Worm (Caenorhabditis elegans) whole organism, L4 larva: Measurements from ENCODE around the gene srd-46.
A peak's percentile ranks its signal among the peaks of the same experiment; 100 is the strongest.

Experiments
- D1046.2 ChIP-seq: fragments of 200-800 bp; sonication (Bioruptor generic); IDR thresholded peaks from 2 replicates; pipeline ENCODE4 v1.3.6; 2022; ENCODE audit warnings: missing genetic modification characterization, missing compliant biosample characterization
- F26F4.8 ChIP-seq: fragments of 200-800 bp; sonication (Bioruptor generic); conservative IDR thresholded peaks from 2 replicates; pipeline ENCODE4 v1.3.6; 2022; ENCODE audit warnings: missing genetic modification characterization, missing compliant biosample characterization
- F44E2.7 ChIP-seq: fragments of 200-800 bp; sonication (Bioruptor generic); IDR thresholded peaks from 2 replicates; pipeline ENCODE4 v2.1.2; 2022; ENCODE audit warnings: missing genetic modification characterization, missing compliant biosample characterization
- F49E8.2 ChIP-seq: sonication (generic microtip); optimal IDR thresholded peaks from 2 replicates; lab custom pipeline; 2016; ENCODE audit warnings: missing compliant biosample characterization, mild to moderate bottlenecking, missing genetic modification characterization, borderline replicate concordance
- T20F7.1 ChIP-seq: fragments of 200-800 bp; sonication (Bioruptor generic); optimal IDR thresholded peaks from 2 replicates; lab custom pipeline; 2018; ENCODE audit warnings: mild to moderate bottlenecking, missing genetic modification characterization, missing compliant biosample characterization
- Y105C5A.15 ChIP-seq: fragments of 200-800 bp; sonication (Bioruptor generic); IDR thresholded peaks from 2 replicates; pipeline ENCODE4 v1.3.6; 2022; ENCODE audit warnings: missing genetic modification characterization, missing compliant biosample characterization
- aha-1 ChIP-seq: fragments of 150-350 bp; peaks from one replicate; lab custom pipeline; 2014; ENCODE audit warnings: missing biosample characterization, missing genetic modification characterization
- ama-1 ChIP-seq: fragments of 150-350 bp; optimal IDR thresholded peaks from 2 replicates; lab custom pipeline; 2014; ENCODE audit warnings: inconsistent platforms, mixed read lengths
- ceh-28 ChIP-seq: fragments of 150-350 bp; optimal IDR thresholded peaks from 2 replicates; lab custom pipeline; 2014; ENCODE audit warnings: missing biosample characterization, missing genetic modification reagents, missing genetic modification characterization
- ceh-32 ChIP-seq: sonication (generic microtip); optimal IDR thresholded peaks from 2 replicates; lab custom pipeline; 2016; ENCODE audit warnings: mild to moderate bottlenecking, missing genetic modification characterization, missing compliant biosample characterization; ENCODE audit not compliant: poor library complexity
- ceh-44 ChIP-seq: fragments of 200-800 bp; sonication (Bioruptor generic); IDR thresholded peaks from 2 replicates; pipeline ENCODE4 v1.3.6; 2022; ENCODE audit warnings: missing genetic modification reagents, missing genetic modification characterization, missing compliant biosample characterization
- ceh-62 ChIP-seq: sonication (generic microtip); optimal IDR thresholded peaks from 2 replicates; lab custom pipeline; 2017; ENCODE audit warnings: missing biosample characterization, missing genetic modification characterization
- ceh-82 ChIP-seq: sonication (generic microtip); optimal IDR thresholded peaks from 2 replicates; lab custom pipeline; 2017; ENCODE audit warnings: missing biosample characterization, missing genetic modification characterization
- daf-16 ChIP-seq, 3 experiments: sonication (generic microtip); optimal IDR thresholded peaks; 2 replicates each; lab custom pipeline; 2016 to 2017; ENCODE audit warnings: missing genetic modification characterization in 3 of 3, missing genetic modification reagents in 3 of 3, mild to moderate bottlenecking in 2 of 3, missing compliant biosample characterization in 2 of 3, missing biosample characterization in 1 of 3, moderate library complexity in 1 of 3
- daf-19 ChIP-seq: fragments of 200-800 bp; sonication (Bioruptor generic); conservative IDR thresholded peaks from 2 replicates; pipeline ENCODE4 v1.3.6; 2022; ENCODE audit warnings: missing genetic modification characterization, missing compliant biosample characterization
- dmd-6 ChIP-seq: fragments of 200-800 bp; sonication (Bioruptor generic); IDR thresholded peaks from 2 replicates; pipeline ENCODE4 v1.3.6; 2022; ENCODE audit warnings: missing genetic modification reagents, missing genetic modification characterization, missing compliant biosample characterization
- dmd-8 ChIP-seq: fragments of 200-800 bp; sonication (Bioruptor generic); IDR thresholded peaks from 2 replicates; pipeline ENCODE4 v1.3.6; 2022; ENCODE audit warnings: missing genetic modification characterization, missing compliant biosample characterization
- dpl-1 ChIP-seq: fragments of 150-350 bp; optimal IDR thresholded peaks from 2 replicates; lab custom pipeline; 2014; ENCODE audit warnings: missing biosample characterization, missing genetic modification reagents, missing genetic modification characterization
- duxl-1 ChIP-seq: sonication (generic microtip); optimal IDR thresholded peaks from 2 replicates; lab custom pipeline; 2016; ENCODE audit warnings: mild to moderate bottlenecking, missing genetic modification characterization, moderate library complexity, missing compliant biosample characterization; ENCODE audit not compliant: poor library complexity
- egl-43 ChIP-seq: fragments of 200-800 bp; sonication (Bioruptor generic); IDR thresholded peaks from 2 replicates; pipeline ENCODE4 v1.3.6; 2022; ENCODE audit warnings: missing genetic modification reagents, missing genetic modification characterization, missing compliant biosample characterization
- hlh-11 ChIP-seq: fragments of 200-800 bp; sonication (Bioruptor generic); optimal IDR thresholded peaks from 2 replicates; lab custom pipeline; 2018; ENCODE audit warnings: mild to moderate bottlenecking, missing genetic modification characterization, missing compliant biosample characterization
- hmg-1.1 ChIP-seq: fragments of 200-800 bp; sonication (Bioruptor generic); IDR thresholded peaks from 2 replicates; pipeline ENCODE4 v1.3.6; 2022; ENCODE audit warnings: missing genetic modification reagents, missing genetic modification characterization, missing compliant biosample characterization
- lin-15B ChIP-seq: fragments of 150-350 bp; sonication (generic microtip); optimal IDR thresholded peaks from 3 replicates; lab custom pipeline; 2014; ENCODE audit warnings: missing biosample characterization, missing genetic modification characterization
- lir-3 ChIP-seq: sonication (generic microtip); optimal IDR thresholded peaks from 2 replicates; lab custom pipeline; 2016; ENCODE audit warnings: mild to moderate bottlenecking, missing genetic modification characterization, missing compliant biosample characterization
- mep-1 ChIP-seq: fragments of 150-350 bp; sonication (generic microtip); optimal IDR thresholded peaks from 3 replicates; lab custom pipeline; 2014; ENCODE audit warnings: missing biosample characterization, missing genetic modification characterization
- mxl-2 ChIP-seq: fragments of 200-800 bp; sonication (Bioruptor generic); conservative IDR thresholded peaks from 2 replicates; pipeline ENCODE4 v1.3.6; 2022; ENCODE audit warnings: missing genetic modification reagents, missing genetic modification characterization, missing compliant biosample characterization
- nhr-102 ChIP-seq: sonication (generic microtip); optimal IDR thresholded peaks from 2 replicates; lab custom pipeline; 2016; ENCODE audit warnings: mild to moderate bottlenecking, missing genetic modification characterization, moderate library complexity, missing compliant biosample characterization
- nhr-111 ChIP-seq: fragments of 200-800 bp; sonication (Bioruptor generic); optimal IDR thresholded peaks from 2 replicates; lab custom pipeline; 2018; ENCODE audit warnings: mild to moderate bottlenecking, missing genetic modification characterization, missing compliant biosample characterization
- nhr-237 ChIP-seq: sonication (generic microtip); optimal IDR thresholded peaks from 2 replicates; lab custom pipeline; 2017; ENCODE audit warnings: missing biosample characterization, missing genetic modification characterization
- nhr-42 ChIP-seq: fragments of 200-800 bp; sonication (Bioruptor generic); IDR thresholded peaks from 2 replicates; pipeline ENCODE4 v1.3.6; 2022; ENCODE audit warnings: missing genetic modification characterization, missing compliant biosample characterization
- nhr-76 ChIP-seq: fragments of 150-350 bp; optimal IDR thresholded peaks from 2 replicates; lab custom pipeline; 2014; ENCODE audit warnings: missing biosample characterization, missing genetic modification characterization
- php-3 ChIP-seq: fragments of 200-800 bp; sonication (Bioruptor generic); IDR thresholded peaks from 2 replicates; pipeline ENCODE4 v1.3.6; 2022; ENCODE audit warnings: missing genetic modification reagents, missing genetic modification characterization, missing compliant biosample characterization
- sdz-12 ChIP-seq: fragments of 200-800 bp; sonication (Bioruptor generic); optimal IDR thresholded peaks from 2 replicates; lab custom pipeline; 2018; ENCODE audit warnings: mild to moderate bottlenecking, missing genetic modification characterization, missing compliant biosample characterization
- set-16 ChIP-seq: fragments of 200-800 bp; sonication (Bioruptor generic); IDR thresholded peaks from 2 replicates; pipeline ENCODE4 v1.3.6; 2022; ENCODE audit warnings: missing genetic modification reagents, missing genetic modification characterization, missing compliant biosample characterization
- skn-1 ChIP-seq: fragments of 150-350 bp; optimal IDR thresholded peaks from 2 replicates; lab custom pipeline; 2014; ENCODE audit warnings: missing biosample characterization, missing genetic modification characterization
- tag-97 ChIP-seq: fragments of 200-800 bp; sonication (Bioruptor generic); IDR thresholded peaks from 2 replicates; pipeline ENCODE4 v1.3.6; 2022; ENCODE audit warnings: missing genetic modification characterization, missing compliant biosample characterization
- unc-62 ChIP-seq, 3 experiments: fragments of 150-350 bp in 1 of 3; sonication (generic microtip); optimal IDR thresholded peaks in 2 of 3; peaks in 1 of 3; 1 replicate in 1 of 3; 2 replicates in 2 of 3; lab custom pipeline; 2014 to 2017; ENCODE audit warnings: missing biosample characterization in 3 of 3, missing genetic modification characterization in 3 of 3, missing genetic modification reagents in 3 of 3, missing genotype in 1 of 3
- zip-2 ChIP-seq: fragments of 150-350 bp; optimal IDR thresholded peaks from 2 replicates; lab custom pipeline; 2014; ENCODE audit warnings: missing biosample characterization, missing genetic modification characterization
- ztf-7 ChIP-seq: fragments of 150-350 bp; optimal IDR thresholded peaks from 2 replicates; lab custom pipeline; 2014; ENCODE audit warnings: missing biosample characterization, missing genetic modification characterization

Gene srd-46

ce11 chrX:12337846-12338490 is 6.1 kb downstream of the srd-46 start, which contains the start of gene srd-44 (continued):
- 0 out of 2 replicates have a peak, but pooled peaks have one; percentile 5 for TF ChIP-seq ceh-44 (GFP tag; lab: Robert Waterston, UW)

DNA sequence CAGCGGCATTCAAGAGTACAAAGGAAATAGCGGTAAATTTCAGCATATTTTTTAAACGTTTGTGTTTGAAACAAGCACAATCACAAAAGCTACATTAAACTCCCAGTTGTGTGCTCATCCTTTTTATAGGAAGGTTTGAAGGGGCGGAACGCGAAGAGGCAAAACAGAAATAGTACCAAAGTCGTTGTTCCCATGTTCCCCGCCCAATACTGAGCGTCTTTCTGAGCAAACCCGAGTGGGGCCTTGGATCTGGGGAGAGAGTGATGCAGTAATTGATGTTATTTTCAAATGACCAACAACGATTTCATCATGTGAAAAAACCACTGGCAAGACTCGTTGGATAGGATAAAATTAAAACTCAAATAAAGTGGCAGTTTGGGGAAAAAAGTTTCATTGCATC is 9.4 kb downstream of the srd-46 start, which contains the start of gene zig-2:
TSS of gene zig-2 (minus strand) at position 101 of the 400 bp plus-strand sequence.
- no peak for TF ChIP-seq D1046.2 (GFP tag; lab: Robert Waterston, UW)
- TF ChIP-seq unc-62 (GFP tag; optimal IDR thresholded peaks at IDR 0.05 in 1 of 2; lab: Kevin White, UChicago): no peak
- TF ChIP-seq unc-62 (tag; optimal IDR thresholded peaks at IDR 0.05; lab: Kevin White, UChicago): no peak
- TF ChIP-seq set-16 (GFP tag; lab: Robert Waterston, UW): no peak
- TF ChIP-seq F44E2.7 (GFP tag; lab: Robert Waterston, UW): no peak

ce11 chrX:12343279-12343678 is 11.4 kb downstream of the srd-46 start, which contains the start of the genes nspc-9 and nspc-10:
nspc-9 (minus strand) TSS chrX:12343379.
nspc-10 (plus strand) TSS chrX:12343609.
- no peak for TF ChIP-seq nhr-102 (tag; lab: Kevin White, UChicago)
- TF ChIP-seq nhr-42 (GFP tag; lab: Robert Waterston, UW): no peak
- TF ChIP-seq ceh-82 (tag; lab: Kevin White, UChicago): no peak
- no peak for TF ChIP-seq set-16 (GFP tag; lab: Robert Waterston, UW)
- no peak for TF ChIP-seq nhr-111 (GFP tag; lab: Kevin White, UChicago)
- TF ChIP-seq F26F4.8 (GFP tag; lab: Robert Waterston, UW): no peak
- no peak for TF ChIP-seq nhr-237 (tag; lab: Kevin White, UChicago)
- no peak for TF ChIP-seq nhr-76 (tag; lab: Kevin White, UChicago)
- TF ChIP-seq mep-1: no peak
- TF ChIP-seq ama-1 (lab: Kevin White, UChicago): no peak
- no peak for TF ChIP-seq Y105C5A.15 (GFP tag; lab: Robert Waterston, UW)

DNA sequence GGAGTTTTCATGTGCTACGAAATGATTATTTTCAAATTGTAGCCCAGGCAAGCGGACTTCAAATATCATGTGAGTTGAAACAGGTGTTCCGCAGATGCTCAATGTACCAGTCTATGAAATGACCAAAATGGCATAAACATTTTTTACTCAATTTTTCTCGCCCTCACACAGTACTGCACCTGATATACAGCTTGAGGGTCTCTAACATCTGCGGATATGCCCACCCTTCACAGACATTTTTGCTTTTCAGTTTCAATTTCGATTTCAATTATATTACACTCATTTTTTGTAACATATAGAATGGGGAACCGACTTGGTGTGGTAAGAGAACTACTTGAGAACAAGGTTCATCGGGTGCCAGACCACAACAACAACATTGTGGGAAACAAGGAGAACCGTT is 14.8 kb downstream of the srd-46 start, which contains the start of gene F42F12.11:
TSS of gene F42F12.11 (plus strand) at position 301 of the 400 bp plus-strand sequence.
- peak; percentile 10 for TF ChIP-seq aha-1 (tag; lab: Kevin White, UChicago)
- TF ChIP-seq set-16 (GFP tag; lab: Robert Waterston, UW): no peak
- TF ChIP-seq, all 104 proteins: peak for 1

DNA sequence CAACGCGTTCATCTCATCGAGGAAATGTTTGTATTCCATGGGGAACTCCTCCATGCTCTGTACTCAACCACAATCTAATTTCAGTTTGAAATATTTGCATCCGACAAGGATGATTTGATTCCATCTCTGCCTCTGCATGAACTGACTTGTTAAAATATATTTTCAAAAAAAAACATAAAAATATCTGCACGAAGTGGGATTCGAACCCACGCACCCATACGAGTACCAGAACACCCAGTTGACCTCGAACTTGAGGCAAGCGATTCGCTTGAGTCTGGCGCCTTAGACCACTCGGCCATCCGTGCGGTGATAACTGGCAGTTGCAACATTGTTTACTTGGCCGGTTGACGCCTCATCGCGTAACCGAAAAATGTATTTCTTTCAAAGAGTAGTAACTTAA is 15.9 kb downstream of the srd-46 start:
- TF ChIP-seq F44E2.7 (GFP tag; lab: Robert Waterston, UW) (no peak), ceh-28 (tag; lab: Kevin White, UChicago) (no peak), nhr-237 (tag; lab: Kevin White, UChicago) (no peak), nhr-42 (GFP tag; lab: Robert Waterston, UW) (no peak), nhr-102 (tag; lab: Kevin White, UChicago) (no peak), F49E8.2 (tag; lab: Kevin White, UChicago) (no peak), mxl-2 (GFP tag; lab: Robert Waterston, UW) (no peak), ceh-62 (tag; lab: Kevin White, UChicago) (no peak), hlh-11 (tag; lab: Kevin White, UChicago) (peak; percentile 51), unc-62 (GFP tag; optimal IDR thresholded peaks at IDR 0.05 in 1 of 2; lab: Kevin White, UChicago) (no peak), unc-62 (tag; optimal IDR thresholded peaks at IDR 0.05; lab: Kevin White, UChicago) (no peak), lir-3 (tag; lab: Kevin White, UChicago) (no peak), T20F7.1 (GFP tag; lab: Kevin White, UChicago) (no peak), nhr-111 (GFP tag; lab: Kevin White, UChicago) (no peak), ztf-7 (tag; lab: Kevin White, UChicago) (peak; percentile 28), hmg-1.1 (peak; percentile 78), dmd-6 (GFP tag; lab: Robert Waterston, UW) (peak; percentile 54), skn-1 (tag; lab: Kevin White, UChicago) (no peak), D1046.2 (GFP tag; lab: Robert Waterston, UW) (no peak), dmd-8 (peak; percentile 80), tag-97 (no peak), daf-19 (GFP tag; lab: Robert Waterston, UW) (no peak), egl-43 (GFP tag; lab: Robert Waterston, UW) (no peak; the same call in none of the 2 replicates), daf-16 (GFP tag; optimal IDR thresholded peaks at IDR 0.05; lab: Kevin White, UChicago) (peak; percentile 22 to 59), daf-16 (tag; optimal IDR thresholded peaks at IDR 0.05; lab: Kevin White, UChicago) (peak; percentile 67), dpl-1 (GFP tag; lab: Kevin White, UChicago) (no peak), zip-2 (no peak), php-3 (GFP tag; lab: Robert Waterston, UW) (no peak; the same call in 1 of the 2 replicates), sdz-12 (GFP tag; lab: Kevin White, UChicago) (no peak), ceh-32 (tag; lab: Kevin White, UChicago) (no peak), aha-1 (tag; lab: Kevin White, UChicago) (peak; percentile 92), duxl-1 (peak; percentile 53), lin-15B (tag; lab: Kevin White, UChicago) (no peak)
